Fruit fly (Drosophila melanogaster) whole organism: ENCODE measurements around the gene CG15743.

Source experiments
- CG8478 ChIP-seq: fragments of >200 bp; optimal IDR thresholded peaks from 2 replicates; lab custom pipeline; 2018; ENCODE audit warnings: inconsistent platforms
- Dll ChIP-seq: fragments of >200 bp; optimal IDR thresholded peaks from 2 replicates; lab custom pipeline; 2017
- EcR ChIP-seq, 2 experiments: fragments of >200 bp; optimal IDR thresholded peaks; 2 replicates each; lab custom pipeline; 2017; ENCODE audit warnings: missing biosample characterization in 2 of 2, missing genetic modification characterization in 2 of 2, missing genetic modification reagents in 2 of 2
- pan ChIP-seq: fragments of >200 bp; optimal IDR thresholded peaks from 2 replicates; lab custom pipeline; 2017
- psq ChIP-seq: fragments of >200 bp; optimal IDR thresholded peaks from 2 replicates; lab custom pipeline; 2017
- usp ChIP-seq: fragments of >200 bp; optimal IDR thresholded peaks from 2 replicates; lab custom pipeline; 2017; ENCODE audit warnings: missing biosample characterization, missing genetic modification characterization, mixed read lengths

The CG15743 gene

dm6 chrX:13253062-13253724 is 32.3 kb upstream of the CG15743 start:
- TF ChIP-seq psq: no peak
- TF ChIP-seq usp (GFP tag; lab: Kevin White, UChicago): no peak
- TF ChIP-seq Dll (lab: Kevin White, UChicago): no peak
- TF ChIP-seq pan (lab: Kevin White, UChicago): no peak
- TF ChIP-seq EcR (GFP tag; optimal IDR thresholded peaks at IDR 0.05; lab: Kevin White, UChicago): no peak

- no peak for TF ChIP-seq Dll (lab: Kevin White, UChicago)
- no peak for TF ChIP-seq pan (lab: Kevin White, UChicago)
- no peak for TF ChIP-seq CG8478 (lab: Kevin White, UChicago)
- no peak for TF ChIP-seq psq
- no peak for TF ChIP-seq EcR (GFP tag; optimal IDR thresholded peaks at IDR 0.05; lab: Kevin White, UChicago)
- TF ChIP-seq usp (GFP tag; lab: Kevin White, UChicago): no peak
Observed at dm6 chrX:13254442-13254841, 31.1 kb upstream of the CG15743 start.

dm6 chrX:13256967-13257366 is 28.5 kb upstream of the CG15743 start:
- TF ChIP-seq psq: no peak
- no peak for TF ChIP-seq EcR (GFP tag; optimal IDR thresholded peaks at IDR 0.05; lab: Kevin White, UChicago)
- no peak for TF ChIP-seq CG8478 (lab: Kevin White, UChicago)
- TF ChIP-seq usp (GFP tag; lab: Kevin White, UChicago): no peak
- TF ChIP-seq pan (lab: Kevin White, UChicago): no peak
- no peak for TF ChIP-seq Dll (lab: Kevin White, UChicago)

dm6 chrX:13258048-13258756 is 27.3 kb upstream of the CG15743 start, which contains the start of the genes mew and CG15742:
mew (minus strand) TSS chrX:13258490.
CG15742 (minus strand) TSS chrX:13258495.
- TF ChIP-seq Dll (lab: Kevin White, UChicago): no peak
- no peak for TF ChIP-seq pan (lab: Kevin White, UChicago)
- no peak for TF ChIP-seq CG8478 (lab: Kevin White, UChicago)
- no peak for TF ChIP-seq psq
- no peak for TF ChIP-seq usp (GFP tag; lab: Kevin White, UChicago)
- TF ChIP-seq EcR (GFP tag; optimal IDR thresholded peaks at IDR 0.05; lab: Kevin White, UChicago): no peak

dm6 chrX:13258757-13259067 is 26.8 kb upstream of the CG15743 start, which contains the start of gene comt:
comt (plus strand) TSS chrX:13259021.
- no peak for TF ChIP-seq usp (GFP tag; lab: Kevin White, UChicago)
- no peak for TF ChIP-seq CG8478 (lab: Kevin White, UChicago)
- TF ChIP-seq pan (lab: Kevin White, UChicago): no peak
- TF ChIP-seq psq: no peak
- TF ChIP-seq EcR (GFP tag; optimal IDR thresholded peaks at IDR 0.05; lab: Kevin White, UChicago): no peak
- no peak for TF ChIP-seq Dll (lab: Kevin White, UChicago)

DNA sequence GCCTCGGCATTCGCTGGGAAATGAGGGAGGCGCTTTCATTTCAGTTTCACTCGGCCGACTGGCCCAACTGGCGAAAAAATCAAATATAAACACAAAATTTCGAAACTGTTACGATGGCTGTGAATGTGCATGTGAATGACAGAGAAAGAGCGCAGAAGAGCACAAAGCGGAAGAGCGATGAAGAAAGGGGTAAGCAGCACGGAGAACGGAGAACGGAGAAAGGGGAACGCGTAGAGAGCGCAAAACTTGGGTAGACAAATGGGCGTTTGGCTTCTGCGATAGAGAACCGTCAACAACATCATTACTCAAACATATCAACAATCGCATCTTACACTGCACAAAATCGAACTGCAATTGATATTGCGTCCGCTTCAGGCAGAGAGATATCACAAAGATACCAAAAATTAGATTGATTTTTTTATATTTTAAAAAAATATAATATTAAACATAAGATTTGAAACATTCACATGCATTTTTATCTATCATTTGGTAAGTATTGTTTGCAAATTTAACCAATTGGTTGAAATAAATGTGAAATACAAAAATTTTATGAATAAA is 12.8 kb upstream of the CG15743 start:
- TF ChIP-seq usp (GFP tag; lab: Kevin White, UChicago) (no peak), CG8478 (lab: Kevin White, UChicago) (no peak), EcR (GFP tag; optimal IDR thresholded peaks at IDR 0.05; lab: Kevin White, UChicago) (no peak), psq (no peak), pan (lab: Kevin White, UChicago) (no peak), Dll (lab: Kevin White, UChicago) (no peak)

- TF ChIP-seq psq (no peak), usp (GFP tag; lab: Kevin White, UChicago) (no peak), EcR (GFP tag; optimal IDR thresholded peaks at IDR 0.05; lab: Kevin White, UChicago) (no peak), CG8478 (lab: Kevin White, UChicago) (no peak), pan (lab: Kevin White, UChicago) (no peak), Dll (lab: Kevin White, UChicago) (no peak)
Observed at dm6 chrX:13273417-13273816, 12.1 kb upstream of the CG15743 start.

- TF ChIP-seq CG8478 (lab: Kevin White, UChicago): no peak
- no peak for TF ChIP-seq Dll (lab: Kevin White, UChicago)
- TF ChIP-seq EcR (GFP tag; optimal IDR thresholded peaks at IDR 0.05; lab: Kevin White, UChicago): no peak
- no peak for TF ChIP-seq psq
- TF ChIP-seq usp (GFP tag; lab: Kevin White, UChicago): no peak
- no peak for TF ChIP-seq pan (lab: Kevin White, UChicago)
Observed at dm6 chrX:13274429-13275095, 10.9 kb upstream of the CG15743 start.

DNA sequence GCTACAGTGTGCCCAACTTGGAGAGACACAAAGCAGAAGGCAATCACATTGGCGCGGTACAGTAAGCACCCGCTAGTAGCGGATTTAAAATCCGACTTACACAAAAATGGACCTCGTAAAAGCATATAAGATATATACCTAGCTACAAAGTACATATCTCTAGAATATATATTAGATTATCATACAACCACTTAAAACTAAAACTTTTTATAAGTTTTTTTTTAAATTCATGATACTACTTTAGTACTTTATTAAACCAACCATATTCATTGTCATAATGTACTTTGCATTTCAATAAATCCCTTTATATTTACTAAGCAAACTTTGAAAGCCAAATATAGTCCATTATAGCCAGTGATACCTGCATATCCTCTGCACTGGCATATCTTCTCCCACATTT is 10.4 kb upstream of the CG15743 start:
- no peak for TF ChIP-seq pan (lab: Kevin White, UChicago)
- no peak for TF ChIP-seq psq
- TF ChIP-seq usp (GFP tag; lab: Kevin White, UChicago): no peak
- TF ChIP-seq CG8478 (lab: Kevin White, UChicago): no peak

DNA sequence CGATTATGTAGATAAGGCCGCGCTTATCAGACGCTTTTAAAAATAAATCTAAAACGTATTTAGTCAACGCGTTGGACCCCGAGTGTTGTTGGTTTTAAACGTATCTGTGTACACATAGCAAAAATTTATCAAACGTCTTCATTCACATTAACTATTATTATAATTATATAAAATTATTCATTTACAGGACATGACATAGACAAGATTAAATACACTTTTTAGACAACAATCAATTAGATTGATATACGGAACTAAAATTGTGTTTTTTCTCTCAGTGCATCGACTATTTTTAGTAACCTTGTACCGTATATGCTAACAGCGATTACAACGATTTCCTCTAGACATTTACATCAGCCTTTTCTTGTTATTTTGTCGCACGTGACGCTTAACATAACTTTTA is 8.8 kb upstream of the CG15743 start:
- TF ChIP-seq psq: no peak
- no peak for TF ChIP-seq pan (lab: Kevin White, UChicago)
- no peak for TF ChIP-seq EcR (GFP tag; optimal IDR thresholded peaks at IDR 0.05; lab: Kevin White, UChicago)
- TF ChIP-seq CG8478 (lab: Kevin White, UChicago): no peak
- no peak for TF ChIP-seq usp (GFP tag; lab: Kevin White, UChicago)
- no peak for TF ChIP-seq Dll (lab: Kevin White, UChicago)

DNA sequence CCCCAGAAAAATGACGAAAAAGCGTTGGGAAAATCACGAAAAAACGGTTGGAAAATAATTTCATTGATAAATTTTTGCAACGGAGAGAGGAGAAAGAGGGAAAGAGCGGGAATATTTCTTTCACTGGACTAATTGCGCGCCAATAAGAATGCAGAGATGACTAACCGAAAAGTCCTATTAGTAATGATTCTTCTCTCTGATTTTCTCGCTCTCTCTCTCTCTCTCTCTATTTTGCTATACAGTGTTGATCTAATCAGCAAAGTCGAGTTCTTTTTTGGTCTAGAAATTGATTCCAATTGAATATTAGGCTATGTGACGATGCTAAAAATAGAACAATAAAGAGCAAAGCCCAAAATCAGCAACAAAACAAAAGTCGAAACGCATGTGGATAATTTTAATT is 8.4 kb upstream of the CG15743 start:
- TF ChIP-seq pan (lab: Kevin White, UChicago) (no peak), Dll (lab: Kevin White, UChicago) (no peak), psq (no peak), EcR (GFP tag; optimal IDR thresholded peaks at IDR 0.05; lab: Kevin White, UChicago) (no peak), usp (GFP tag; lab: Kevin White, UChicago) (no peak), CG8478 (lab: Kevin White, UChicago) (no peak)
